Worm (Caenorhabditis elegans) whole organism, young adult: Measurements from ENCODE around the gene glb-10.

ENCODE experiments used
- B0019.2 ChIP-seq: fragments of 200-800 bp; sonication (Bioruptor generic); conservative IDR thresholded peaks from 2 replicates; pipeline ENCODE4 v1.3.6; 2022; ENCODE audit warnings: missing genetic modification reagents, missing genetic modification characterization, missing compliant biosample characterization
- B0336.3 ChIP-seq: fragments of 200-800 bp; sonication (Bioruptor generic); IDR thresholded peaks from 2 replicates; pipeline ENCODE4 v1.3.6; 2022; ENCODE audit warnings: missing genetic modification characterization, missing compliant biosample characterization
- C06A6.2 ChIP-seq: fragments of 200-800 bp; sonication (Bioruptor generic); conservative IDR thresholded peaks from 2 replicates; pipeline ENCODE4 v1.3.6; 2022; ENCODE audit warnings: missing genetic modification characterization, missing compliant biosample characterization
- C17E4.6 ChIP-seq: fragments of 200-800 bp; sonication (Bioruptor generic); IDR thresholded peaks from 2 replicates; pipeline ENCODE4 v1.3.6; 2022; ENCODE audit warnings: missing genetic modification reagents, missing genetic modification characterization, missing compliant biosample characterization
- F52B5.7 ChIP-seq: sonication (generic microtip); optimal IDR thresholded peaks from 2 replicates; lab custom pipeline; 2016; ENCODE audit warnings: mild to moderate bottlenecking, missing genetic modification characterization, missing compliant biosample characterization
- T26A5.8 ChIP-seq: sonication (generic microtip); optimal IDR thresholded peaks from 2 replicates; lab custom pipeline; 2016; ENCODE audit warnings: missing genetic modification characterization, missing compliant biosample characterization
- Y79H2A.3 ChIP-seq: fragments of 200-800 bp; sonication (Bioruptor generic); conservative IDR thresholded peaks from 2 replicates; pipeline ENCODE4 v1.3.6; 2022; ENCODE audit warnings: missing genetic modification reagents, missing genetic modification characterization, missing compliant biosample characterization
- Y95B8A.8 ChIP-seq: fragments of 200-800 bp; sonication (Bioruptor generic); IDR thresholded peaks from 2 replicates; pipeline ENCODE4 v1.3.6; 2022; ENCODE audit warnings: missing genetic modification reagents, missing genetic modification characterization, missing compliant biosample characterization
- ama-1 ChIP-seq, 3 experiments: fragments of 150-350 bp in 1 of 3; sonication (generic microtip) in 2 of 3; optimal IDR thresholded peaks; 2 replicates each; lab custom pipeline; 2014 to 2018; ENCODE audit warnings: missing biosample characterization in 2 of 3, missing genetic modification characterization in 2 of 3, missing genetic modification reagents in 2 of 3
- aptf-2 ChIP-seq: fragments of 200-800 bp; sonication (Bioruptor generic); conservative IDR thresholded peaks from 2 replicates; pipeline ENCODE4 v1.3.6; 2022; ENCODE audit warnings: missing genetic modification reagents, missing genetic modification characterization, missing compliant biosample characterization
- aptf-3 ChIP-seq: fragments of 200-800 bp; sonication (Bioruptor generic); IDR thresholded peaks from 2 replicates; pipeline ENCODE4 v1.3.6; 2022; ENCODE audit warnings: missing genetic modification characterization, missing compliant biosample characterization
- cebp-1 ChIP-seq, 2 experiments: fragments of 200-800 bp in 1 of 2; sonication (Bioruptor generic) in 1 of 2; sonication (generic microtip) in 1 of 2; IDR thresholded peaks in 1 of 2; optimal IDR thresholded peaks in 1 of 2; 2 replicates each; pipeline versions ENCODE4 v1.3.6 to Lab custom; 2017 to 2022; ENCODE audit warnings: missing compliant biosample characterization in 2 of 2, missing genetic modification characterization in 2 of 2, mild to moderate bottlenecking in 1 of 2, missing genetic modification reagents in 1 of 2, moderate library complexity in 1 of 2
- ceh-27 ChIP-seq: fragments of 200-800 bp; sonication (Bioruptor generic); optimal IDR thresholded peaks from 2 replicates; lab custom pipeline; 2018; ENCODE audit warnings: mild to moderate bottlenecking, missing genetic modification characterization, moderate library complexity, missing compliant biosample characterization
- ceh-40 ChIP-seq: fragments of 200-800 bp; sonication (Bioruptor generic); IDR thresholded peaks from 2 replicates; pipeline ENCODE4 v1.3.6; 2022; ENCODE audit warnings: missing genetic modification characterization, missing compliant biosample characterization
- chd-7 ChIP-seq: sonication (generic microtip); optimal IDR thresholded peaks from 2 replicates; lab custom pipeline; 2016; ENCODE audit warnings: mild to moderate bottlenecking, missing genetic modification characterization, moderate library complexity, missing compliant biosample characterization
- die-1 ChIP-seq: sonication (generic microtip); optimal IDR thresholded peaks from 2 replicates; lab custom pipeline; 2016; ENCODE audit warnings: missing genotype, mild to moderate bottlenecking, missing genetic modification characterization, missing compliant biosample characterization
- dpl-1 ChIP-seq: fragments of 150-350 bp; optimal IDR thresholded peaks from 2 replicates; lab custom pipeline; 2014; ENCODE audit warnings: missing biosample characterization, missing genetic modification reagents, missing genetic modification characterization
- egl-18 ChIP-seq: fragments of 200-800 bp; sonication (Bioruptor generic); IDR thresholded peaks from 2 replicates; pipeline ENCODE4 v1.3.6; 2022; ENCODE audit warnings: missing genetic modification reagents, missing genetic modification characterization, missing compliant biosample characterization
- lag-1 ChIP-seq: fragments of 200-800 bp; sonication (Bioruptor generic); IDR thresholded peaks from 2 replicates; pipeline ENCODE4 v1.3.6; 2022; ENCODE audit warnings: missing genetic modification reagents, missing genetic modification characterization, missing compliant biosample characterization
- lin-35 ChIP-seq, 3 experiments: fragments of 150-350 bp in 2 of 3; sonication (generic microtip) in 1 of 3; optimal IDR thresholded peaks; 2 replicates each; lab custom pipeline; 2014 to 2018; ENCODE audit warnings: missing biosample characterization in 3 of 3, missing genetic modification characterization in 3 of 3, missing genetic modification reagents in 3 of 3
- lin-40 ChIP-seq: sonication (generic microtip); optimal IDR thresholded peaks from 2 replicates; lab custom pipeline; 2016; ENCODE audit warnings: missing genetic modification characterization, mild to moderate bottlenecking, missing compliant biosample characterization, missing genotype, missing genetic modification reagents
- lin-54 ChIP-seq: fragments of 200-800 bp; sonication (Bioruptor generic); optimal IDR thresholded peaks from 2 replicates; lab custom pipeline; 2018; ENCODE audit warnings: mild to moderate bottlenecking, missing genetic modification characterization, missing compliant biosample characterization
- lir-1 ChIP-seq: fragments of 200-800 bp; sonication (Bioruptor generic); conservative IDR thresholded peaks from 2 replicates; pipeline ENCODE4 v1.3.6; 2022; ENCODE audit warnings: missing genetic modification reagents, missing genetic modification characterization, missing compliant biosample characterization
- lsl-1 ChIP-seq: fragments of 200-800 bp; sonication (Bioruptor generic); optimal IDR thresholded peaks from 2 replicates; lab custom pipeline; 2018; ENCODE audit warnings: mild to moderate bottlenecking, missing genetic modification characterization, moderate library complexity, missing compliant biosample characterization
- lsy-27 ChIP-seq: sonication (generic microtip); optimal IDR thresholded peaks from 2 replicates; lab custom pipeline; 2017; ENCODE audit warnings: missing genetic modification characterization, mild to moderate bottlenecking, missing compliant biosample characterization, antibody characterized with exemption, missing genotype, borderline replicate concordance; ENCODE audit not compliant: insufficient read depth
- madf-3 ChIP-seq: fragments of 200-800 bp; sonication (Bioruptor generic); IDR thresholded peaks from 2 replicates; pipeline ENCODE4 v1.3.6; 2022; ENCODE audit warnings: missing genetic modification reagents, missing genetic modification characterization, missing compliant biosample characterization
- madf-8 ChIP-seq: fragments of 200-800 bp; sonication (Bioruptor generic); conservative IDR thresholded peaks from 2 replicates; pipeline ENCODE4 v1.3.6; 2022; ENCODE audit warnings: missing genetic modification reagents, missing genetic modification characterization, missing compliant biosample characterization
- mxl-1 ChIP-seq: sonication (generic microtip); optimal IDR thresholded peaks from 2 replicates; lab custom pipeline; 2016; ENCODE audit warnings: missing genetic modification characterization, missing compliant biosample characterization
- nfya-1 ChIP-seq: sonication (generic microtip); optimal IDR thresholded peaks from 2 replicates; lab custom pipeline; 2017; ENCODE audit warnings: antibody characterized with exemption, missing compliant biosample characterization, missing genetic modification characterization, borderline replicate concordance; ENCODE audit not compliant: insufficient read depth
- nfyb-1 ChIP-seq: fragments of 200-800 bp; sonication (Bioruptor generic); IDR thresholded peaks from 2 replicates; pipeline ENCODE4 v1.3.6; 2022; ENCODE audit warnings: missing genetic modification reagents, missing genetic modification characterization, missing compliant biosample characterization
- nhr-90 ChIP-seq: sonication (generic microtip); optimal IDR thresholded peaks from 2 replicates; lab custom pipeline; 2016; ENCODE audit warnings: missing genotype, mild to moderate bottlenecking, missing genetic modification characterization, missing compliant biosample characterization
- sdz-38 ChIP-seq: sonication (generic microtip); optimal IDR thresholded peaks from 2 replicates; lab custom pipeline; 2016; ENCODE audit warnings: missing genotype, missing genetic modification characterization, missing compliant biosample characterization
- snpc-1.3 ChIP-seq: sonication (generic microtip); optimal IDR thresholded peaks from 2 replicates; lab custom pipeline; 2017; ENCODE audit warnings: missing genetic modification characterization, mild to moderate bottlenecking, missing compliant biosample characterization, antibody characterized with exemption, moderate library complexity, missing genotype, missing genetic modification reagents; ENCODE audit not compliant: insufficient read depth
- snpc-3.4 ChIP-seq: sonication (generic microtip); optimal IDR thresholded peaks from 2 replicates; lab custom pipeline; 2017; ENCODE audit warnings: missing genetic modification characterization, mild to moderate bottlenecking, missing compliant biosample characterization, antibody characterized with exemption, moderate library complexity, missing genotype, missing genetic modification reagents
- somi-1 ChIP-seq: fragments of 200-800 bp; sonication (Bioruptor generic); optimal IDR thresholded peaks from 2 replicates; lab custom pipeline; 2018; ENCODE audit warnings: mild to moderate bottlenecking, missing genetic modification characterization, missing compliant biosample characterization
- unc-62 ChIP-seq: fragments of 150-350 bp; optimal IDR thresholded peaks from 2 replicates; lab custom pipeline; 2014; ENCODE audit warnings: missing biosample characterization, missing genetic modification reagents, missing genetic modification characterization
- ztf-25 ChIP-seq: fragments of 200-800 bp; sonication (Bioruptor generic); IDR thresholded peaks from 2 replicates; pipeline ENCODE4 v1.3.6; 2022; ENCODE audit warnings: missing genetic modification reagents, missing genetic modification characterization, missing compliant biosample characterization
- ztf-26 ChIP-seq: sonication (generic microtip); optimal IDR thresholded peaks from 2 replicates; lab custom pipeline; 2017; ENCODE audit warnings: missing genetic modification characterization, missing compliant biosample characterization
- ztf-6 ChIP-seq: fragments of 200-800 bp; sonication (Bioruptor generic); IDR thresholded peaks from 2 replicates; pipeline ENCODE4 v1.3.6; 2022; ENCODE audit warnings: missing genetic modification reagents, missing genetic modification characterization, missing compliant biosample characterization

Gene glb-10

ce11 chrII:6347341-6348118, 38.4 kb upstream of the glb-10 start, which contains the start of gene lgg-1 (continued):
- TF ChIP-seq nfya-1 (tag; lab: Kevin White, UChicago), result no peak
- peak; percentile 98 for TF ChIP-seq ama-1 (optimal IDR thresholded peaks at IDR 0.05; lab: Kevin White, UChicago)
- TF ChIP-seq ama-1 (GFP tag; optimal IDR thresholded peaks at IDR 0.05; lab: Kevin White, UChicago), result no peak
- TF ChIP-seq B0019.2 (GFP tag; lab: Robert Waterston, UW), result peak; percentile 47
- TF ChIP-seq somi-1 (GFP tag; lab: Kevin White, UChicago), result no peak
- TF ChIP-seq snpc-1.3 (tag; lab: Kevin White, UChicago), result no peak
- TF ChIP-seq cebp-1 (GFP tag; IDR thresholded peaks at IDR 0.05; lab: Robert Waterston, UW), result peak; percentile 87
- peak; percentile 96 for TF ChIP-seq cebp-1 (tag; optimal IDR thresholded peaks at IDR 0.05; lab: Kevin White, UChicago)
- TF ChIP-seq ztf-6, result 0 out of 2 replicates have a peak, but pooled peaks have one; percentile 23
- TF ChIP-seq lir-1 (GFP tag; lab: Robert Waterston, UW), result 0 out of 2 replicates have a peak, but pooled peaks have one; percentile 5
- TF ChIP-seq ceh-27 (GFP tag; lab: Kevin White, UChicago), result peak; percentile 41
- peak; percentile 58; the same call in 1 of the 2 replicates for TF ChIP-seq aptf-2 (GFP tag; lab: Robert Waterston, UW)
- TF ChIP-seq lin-40 (tag; lab: Kevin White, UChicago), result peak; percentile 11
- no peak for TF ChIP-seq madf-3 (GFP tag; lab: Robert Waterston, UW)
- TF ChIP-seq mxl-1 (tag; lab: Kevin White, UChicago), result peak; percentile 14
- TF ChIP-seq nfyb-1 (GFP tag; lab: Robert Waterston, UW), result peak; percentile 79
- TF ChIP-seq ceh-40 (GFP tag; lab: Robert Waterston, UW), result 0 out of 2 replicates have a peak, but pooled peaks have one; percentile 16
- no peak for TF ChIP-seq sdz-38
- TF ChIP-seq lin-54 (GFP tag; lab: Kevin White, UChicago), result peak; percentile 48
- TF ChIP-seq B0336.3 (GFP tag; lab: Robert Waterston, UW), result no peak; the same call in 1 of the 2 replicates
- no peak for TF ChIP-seq die-1 (tag; lab: Kevin White, UChicago)
- TF ChIP-seq nhr-90 (tag; lab: Kevin White, UChicago), result peak; percentile 28
- no peak for TF ChIP-seq unc-62 (GFP tag; lab: Kevin White, UChicago)
- TF ChIP-seq ztf-26 (tag; lab: Kevin White, UChicago), result peak; percentile 21
- no peak for TF ChIP-seq lsl-1 (GFP tag; lab: Kevin White, UChicago)
- peak; percentile 40 for TF ChIP-seq dpl-1 (GFP tag; lab: Kevin White, UChicago)
- 0 out of 2 replicates have a peak, but pooled peaks have one; percentile 35 for TF ChIP-seq lag-1
- TF ChIP-seq C06A6.2 (GFP tag; lab: Robert Waterston, UW), result no peak
- peak in 1 of 3 experiments; percentile 60 for TF ChIP-seq lin-35 (GFP tag; optimal IDR thresholded peaks at IDR 0.05; lab: Kevin White, UChicago)
- no peak for TF ChIP-seq lsy-27
- 0 out of 2 replicates have a peak, but pooled peaks have one; percentile 6 for TF ChIP-seq Y79H2A.3 (GFP tag; lab: Robert Waterston, UW)
- peak; percentile 81 for TF ChIP-seq chd-7 (tag; lab: Kevin White, UChicago)
- no peak; the same call in 1 of the 2 replicates for TF ChIP-seq C17E4.6 (GFP tag; lab: Robert Waterston, UW)
- TF ChIP-seq Y95B8A.8 (GFP tag; lab: Robert Waterston, UW), result peak; percentile 72
- TF ChIP-seq aptf-3 (GFP tag; lab: Robert Waterston, UW), result no peak
- TF ChIP-seq ztf-25 (GFP tag; lab: Robert Waterston, UW), result no peak
- TF ChIP-seq snpc-3.4 (tag; lab: Kevin White, UChicago), result no peak
- TF ChIP-seq F52B5.7 (tag; lab: Kevin White, UChicago), result peak; percentile 56
- TF ChIP-seq madf-8 (GFP tag; lab: Robert Waterston, UW), result no peak
- 0 out of 2 replicates have a peak, but pooled peaks have one; percentile 28 for TF ChIP-seq egl-18 (GFP tag; lab: Robert Waterston, UW)
- no peak for TF ChIP-seq T26A5.8 (tag; lab: Kevin White, UChicago)
